Worm (Caenorhabditis elegans) whole organism, late embryonic: ENCODE measurements around the gene fbxb-55.

Source experiments
- C08G9.2 ChIP-seq: sonication (generic microtip); optimal IDR thresholded peaks from 2 replicates; lab custom pipeline; 2016; ENCODE audit warnings: mild to moderate bottlenecking, missing genetic modification characterization, moderate library complexity, missing compliant biosample characterization
- ama-1 ChIP-seq: fragments of 150-350 bp; optimal IDR thresholded peaks from 2 replicates; lab custom pipeline; 2014
- che-1 ChIP-seq: sonication (generic microtip); optimal IDR thresholded peaks from 2 replicates; lab custom pipeline; 2016; ENCODE audit warnings: mild to moderate bottlenecking, missing genetic modification characterization, missing compliant biosample characterization
- dve-1 ChIP-seq: sonication (generic microtip); optimal IDR thresholded peaks from 2 replicates; lab custom pipeline; 2017; ENCODE audit warnings: antibody characterized with exemption, mild to moderate bottlenecking, missing genetic modification characterization, missing compliant biosample characterization
- ets-4 ChIP-seq: sonication (generic microtip); optimal IDR thresholded peaks from 2 replicates; lab custom pipeline; 2016; ENCODE audit warnings: missing genetic modification characterization, missing compliant biosample characterization
- lin-11 ChIP-seq: fragments of 200-800 bp; sonication (Bioruptor generic); optimal IDR thresholded peaks from 2 replicates; lab custom pipeline; 2018; ENCODE audit warnings: mild to moderate bottlenecking, missing genetic modification characterization, missing compliant biosample characterization
- nfya-1 ChIP-seq: sonication (generic microtip); optimal IDR thresholded peaks from 2 replicates; lab custom pipeline; 2017; ENCODE audit warnings: missing genetic modification characterization, mild to moderate bottlenecking, missing compliant biosample characterization, antibody characterized with exemption, moderate library complexity
- npax-4 ChIP-seq: sonication (generic microtip); optimal IDR thresholded peaks from 2 replicates; lab custom pipeline; 2016; ENCODE audit warnings: missing genetic modification characterization, missing compliant biosample characterization
- pha-4 ChIP-seq: fragments of 150-350 bp; optimal IDR thresholded peaks from 2 replicates; lab custom pipeline; 2018; ENCODE audit warnings: missing biosample characterization, missing genetic modification reagents, missing genetic modification characterization
- pqm-1 ChIP-seq: sonication (generic microtip); optimal IDR thresholded peaks from 2 replicates; lab custom pipeline; 2016; ENCODE audit warnings: missing genetic modification characterization, missing compliant biosample characterization

DNA sequence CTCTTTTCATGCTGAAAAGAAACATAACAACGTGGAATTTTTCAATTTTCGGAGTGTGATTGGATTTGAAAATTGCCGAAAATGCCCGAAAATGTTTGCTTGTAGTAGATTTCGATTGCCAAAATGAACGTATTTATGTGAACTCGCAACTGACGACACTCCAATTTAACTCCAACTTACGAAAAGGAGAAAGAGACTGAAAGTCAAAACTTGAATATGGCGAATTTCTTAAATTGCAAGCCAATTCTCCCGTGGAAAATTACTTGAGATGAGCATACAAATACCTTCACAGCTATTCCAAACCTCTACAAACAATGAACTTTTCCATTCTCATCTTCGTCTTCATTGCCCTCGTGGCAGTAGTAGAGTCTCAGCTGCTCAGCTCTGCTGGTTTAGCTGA is 14.0 kb downstream of the fbxb-55 start:
- TF ChIP-seq lin-11 (no peak), pha-4 (tag; lab: Kevin White, UChicago) (no peak), ama-1 (lab: Kevin White, UChicago) (no peak), npax-4 (no peak), pqm-1 (tag; lab: Kevin White, UChicago) (no peak), che-1 (tag; lab: Kevin White, UChicago) (no peak), nfya-1 (tag; lab: Kevin White, UChicago) (no peak), C08G9.2 (no peak), ets-4 (no peak), dve-1 (no peak)
